Fruit fly (Drosophila melanogaster): ENCODE results near the gene CG1835.

CG1835 gene

DNA sequence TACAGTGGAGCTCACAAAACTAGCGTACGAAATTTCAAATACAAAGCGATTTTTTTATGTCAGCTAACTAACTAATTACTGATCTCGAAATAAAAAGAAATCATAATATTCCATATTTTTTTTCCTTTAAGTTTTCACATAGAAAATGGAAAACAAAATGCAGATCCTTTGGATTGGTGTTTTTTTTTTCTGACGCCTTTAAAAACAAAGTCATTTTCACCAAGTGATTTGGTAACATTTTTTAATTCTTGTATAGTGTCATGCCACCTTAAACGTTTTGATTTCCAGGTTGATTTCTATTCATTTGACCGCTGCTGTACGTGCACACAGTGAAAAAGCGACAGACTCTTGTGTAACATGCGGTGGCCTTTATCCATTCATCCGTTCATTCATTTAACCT, 30.6 kb upstream of the CG1835 start (continued):
- TF ChIP-seq CG42726 (GFP tag; IDR thresholded peaks at IDR 0.05; ENCODE audit: partially characterized antibody) = no peak
- TF ChIP-seq CG7357 (GFP tag; IDR thresholded peaks at IDR 0.05) = peak; percentile 54; the same call in 1 of the 3 replicates
- TF ChIP-seq Nf-YA (GFP tag; IDR thresholded peaks at IDR 0.05) = no peak
- no peak for TF ChIP-seq CG4707 (GFP tag; optimal IDR thresholded peaks at IDR 0.05)
- peak; percentile 47 for TF ChIP-seq Asciz (GFP tag; optimal IDR thresholded peaks at IDR 0.05)
- TF ChIP-seq ftz-f1 (GFP tag; optimal IDR thresholded peaks at IDR 0.05) = no peak
- peak; percentile 6 for TF ChIP-seq Hmr (GFP tag; optimal IDR thresholded peaks at IDR 0.05)
- TF ChIP-seq Stat92E (GFP tag; optimal IDR thresholded peaks at IDR 0.05) = no peak
- no peak for TF ChIP-seq CG17186 (GFP tag; optimal IDR thresholded peaks at IDR 0.05)
- TF ChIP-seq tna (GFP tag; IDR thresholded peaks at IDR 0.05; ENCODE audit: partially characterized antibody) = no peak
- TF ChIP-seq HLHmδ (GFP tag; optimal IDR thresholded peaks at IDR 0.05) = no peak
- peak; percentile 4 for TF ChIP-seq sqz (GFP tag; optimal IDR thresholded peaks at IDR 0.05)
- no peak for TF ChIP-seq dan (GFP tag; IDR thresholded peaks at IDR 0.05)
- no peak for TF ChIP-seq Neu2 (GFP tag; optimal IDR thresholded peaks at IDR 0.05; ENCODE audit: borderline replicate concordance)
- no peak for TF ChIP-seq Dip3 (GFP tag; optimal IDR thresholded peaks at IDR 0.05)
- TF ChIP-seq wdn (GFP tag; IDR thresholded peaks at IDR 0.05) = no peak
- peak; percentile 58; the same call in 1 of the 3 replicates for TF ChIP-seq dysf (GFP tag; IDR thresholded peaks at IDR 0.05)
- peak; percentile 27 for TF ChIP-seq Side (GFP tag; optimal IDR thresholded peaks at IDR 0.05)
- TF ChIP-seq aop (GFP tag; IDR thresholded peaks at IDR 0.05) = no peak
- TF ChIP-seq CG7839 (tag; optimal IDR thresholded peaks at IDR 0.05) = peak; percentile 63
- TF ChIP-seq trem (tag; optimal IDR thresholded peaks at IDR 0.05) = no peak
- no peak for TF ChIP-seq seq (GFP tag; IDR thresholded peaks at IDR 0.05)
- TF ChIP-seq gsb (GFP tag; IDR thresholded peaks at IDR 0.05) = no peak
- no peak for TF ChIP-seq Dp (GFP tag; optimal IDR thresholded peaks at IDR 0.05)
- no peak for TF ChIP-seq Optix (GFP tag; IDR thresholded peaks at IDR 0.05)
- TF ChIP-seq exex (tag; optimal IDR thresholded peaks at IDR 0.05) = no peak
- TF ChIP-seq Atf6 (GFP tag; IDR thresholded peaks at IDR 0.05) = no peak
- TF ChIP-seq D19A (tag; optimal IDR thresholded peaks at IDR 0.05) = no peak
- no peak for TF ChIP-seq CG10462 (GFP tag; optimal IDR thresholded peaks at IDR 0.05)
- peak; percentile 13 for TF ChIP-seq zfh2 (GFP tag; optimal IDR thresholded peaks at IDR 0.05)
- TF ChIP-seq NC2β (GFP tag; optimal IDR thresholded peaks at IDR 0.05) = no peak
- TF ChIP-seq Kr (GFP tag; optimal IDR thresholded peaks at IDR 0.05) = no peak
- no peak for TF ChIP-seq CG8281 (tag; optimal IDR thresholded peaks at IDR 0.05)
- TF ChIP-seq nau (GFP tag; optimal IDR thresholded peaks at IDR 0.05) = peak; percentile 47
- TF ChIP-seq Dref (GFP tag; IDR thresholded peaks at IDR 0.05) = no peak
- no peak for TF ChIP-seq sr (GFP tag; IDR thresholded peaks at IDR 0.05)
- no peak for TF ChIP-seq gce (GFP tag; IDR thresholded peaks at IDR 0.05)
- no peak for TF ChIP-seq CG7372 (GFP tag; IDR thresholded peaks at IDR 0.05)
- peak; percentile 3 for TF ChIP-seq Spps (tag; optimal IDR thresholded peaks at IDR 0.05)
- TF ChIP-seq Gsc (GFP tag; IDR thresholded peaks at IDR 0.05) = no peak
- TF ChIP-seq lbe (GFP tag; optimal IDR thresholded peaks at IDR 0.05) = no peak
- peak; percentile 25 to 28 for TF ChIP-seq dpn (GFP tag; optimal IDR thresholded peaks at IDR 0.05)

DNA sequence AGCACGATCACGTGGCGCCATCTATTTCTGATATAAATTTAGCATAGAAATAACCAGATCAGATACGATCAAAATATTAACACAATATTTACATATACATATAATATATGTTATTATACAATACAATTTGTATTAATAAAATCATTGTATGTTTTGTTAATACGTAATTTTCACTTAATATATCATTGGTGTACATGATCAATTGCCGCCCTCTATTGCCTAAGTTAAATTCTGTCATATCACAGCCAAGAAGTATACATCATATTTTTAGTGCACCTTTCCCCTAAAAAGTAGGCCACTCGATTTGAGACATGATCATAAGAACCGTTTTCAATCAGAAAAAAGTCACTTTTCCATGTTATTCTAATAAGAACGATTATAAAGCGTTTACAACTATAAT, 29.6 kb upstream of the CG1835 start:
- TF ChIP-seq dysf (GFP tag; IDR thresholded peaks at IDR 0.05) (no peak), CG8290 (GFP tag; optimal IDR thresholded peaks at IDR 0.05) (peak; percentile 13), CG8290 (tag; optimal IDR thresholded peaks at IDR 0.05) (no peak), ems (GFP tag; optimal IDR thresholded peaks at IDR 0.05) (no peak), lilli (GFP tag; optimal IDR thresholded peaks at IDR 0.05) (no peak), Vsx1 (GFP tag; optimal IDR thresholded peaks at IDR 0.05) (no peak), lola (GFP tag; optimal IDR thresholded peaks at IDR 0.05) (no peak), CG31441 (GFP tag; IDR thresholded peaks at IDR 0.05) (0 out of 2 replicates have a peak, but pooled peaks have one; percentile 20), grau (tag; optimal IDR thresholded peaks at IDR 0.05) (peak; percentile 29), stwl (tag; optimal IDR thresholded peaks at IDR 0.05) (peak; percentile 9), CG13296 (GFP tag; optimal IDR thresholded peaks at IDR 0.05) (no peak), Aef1 (GFP tag; IDR thresholded peaks at IDR 0.05) (no peak), br (optimal IDR thresholded peaks at IDR 0.05) (no peak), sens (GFP tag) (peak; percentile 42)
